Fruit fly (Drosophila melanogaster) whole organism, embryonic: ENCODE results near the gene CG14856.

Source experiments
- Asciz ChIP-seq: fragments of 200-800 bp; sonication (Bioruptor generic); optimal IDR thresholded peaks from 2 replicates; lab custom pipeline; 2017; ENCODE audit warnings: missing biosample characterization, mild to moderate bottlenecking, missing genetic modification characterization, missing genetic modification reagents
- Blimp-1 ChIP-seq: fragments of 200-800 bp; sonication (Bioruptor generic); optimal IDR thresholded peaks from 3 replicates; lab custom pipeline; 2018; ENCODE audit warnings: missing biosample characterization, missing genetic modification characterization, mild to moderate bottlenecking, moderate library complexity, missing genetic modification reagents
- CG10366 ChIP-seq: fragments of 200-800 bp; sonication (Bioruptor generic); IDR thresholded peaks from 2 replicates; pipeline ENCODE4 v1.3.6; 2022; ENCODE audit warnings: missing biosample characterization, missing genetic modification characterization
- CG13296 ChIP-seq: fragments of 200-800 bp; sonication (Bioruptor generic); optimal IDR thresholded peaks from 3 replicates; lab custom pipeline; 2018; ENCODE audit warnings: missing biosample characterization, mild to moderate bottlenecking, missing genetic modification characterization
- CG14014 ChIP-seq: fragments of 200-800 bp; sonication (Bioruptor generic); IDR thresholded peaks from 2 replicates; pipeline ENCODE4 v1.3.6; 2022; ENCODE audit warnings: missing biosample characterization, missing genetic modification characterization
- CG17328 ChIP-seq: fragments of 200-800 bp; sonication (Bioruptor generic); IDR thresholded peaks from 2 replicates; pipeline ENCODE4 v1.3.6; 2022; ENCODE audit warnings: missing biosample characterization, missing genetic modification characterization
- CG17829 ChIP-seq: fragments of 200-800 bp; optimal IDR thresholded peaks from 2 replicates; lab custom pipeline; 2019; ENCODE audit warnings: missing biosample characterization, mild to moderate bottlenecking, missing genetic modification characterization, moderate library complexity
- CG2120 ChIP-seq: fragments of 200-800 bp; sonication (Bioruptor generic); optimal IDR thresholded peaks from 3 replicates; lab custom pipeline; 2016; ENCODE audit warnings: missing biosample characterization, missing genetic modification characterization
- CG33557 ChIP-seq: fragments of 200-800 bp; sonication (Bioruptor generic); optimal IDR thresholded peaks from 2 replicates; lab custom pipeline; 2019; ENCODE audit warnings: missing biosample characterization, mild to moderate bottlenecking, missing genetic modification characterization, moderate library complexity
- CG34224 ChIP-seq: fragments of 200-800 bp; sonication (Bioruptor generic); IDR thresholded peaks from 3 replicates; pipeline ENCODE4 v1.3.6; 2022; ENCODE audit warnings: missing biosample characterization, missing genetic modification characterization; ENCODE audit not compliant: partially characterized antibody
- CG3995 ChIP-seq: fragments of 200-800 bp; sonication (Bioruptor generic); optimal IDR thresholded peaks from 3 replicates; lab custom pipeline; 2016; ENCODE audit warnings: missing biosample characterization, missing genetic modification characterization
- CG5180 ChIP-seq: fragments of 200-800 bp; sonication (Bioruptor generic); optimal IDR thresholded peaks from 3 replicates; lab custom pipeline; 2017; ENCODE audit warnings: missing biosample characterization, missing genetic modification characterization, mild to moderate bottlenecking, moderate library complexity, missing genetic modification reagents
- CG6689 ChIP-seq: fragments of 200-800 bp; sonication (Bioruptor generic); IDR thresholded peaks from 2 replicates; pipeline ENCODE4 v1.3.6; 2022; ENCODE audit warnings: missing biosample characterization, missing genetic modification characterization
- CG7372 ChIP-seq: fragments of 200-800 bp; sonication (Bioruptor generic); IDR thresholded peaks from 2 replicates; pipeline ENCODE4 v1.3.6; 2022; ENCODE audit warnings: missing biosample characterization, missing genetic modification characterization
- CG7745 ChIP-seq: fragments of 200-800 bp; sonication (Bioruptor generic); optimal IDR thresholded peaks from 2 replicates; lab custom pipeline; 2018; ENCODE audit warnings: missing biosample characterization, mild to moderate bottlenecking, missing genetic modification characterization, moderate library complexity
- CG9876 ChIP-seq: fragments of 200-800 bp; sonication (Bioruptor generic); optimal IDR thresholded peaks from 2 replicates; lab custom pipeline; 2016; ENCODE audit warnings: missing biosample characterization, missing genetic modification characterization
- Drgx ChIP-seq: fragments of 200-800 bp; sonication (Bioruptor generic); IDR thresholded peaks from 2 replicates; pipeline ENCODE4 v1.3.6; 2022; ENCODE audit warnings: missing biosample characterization, missing genetic modification characterization
- Ets65A ChIP-seq: fragments of 200-800 bp; sonication (Bioruptor generic); peaks from one replicate; lab custom pipeline; 2016; ENCODE audit warnings: missing biosample characterization, missing genetic modification characterization
- Gug ChIP-seq: fragments of 200-800 bp; sonication (Bioruptor generic); IDR thresholded peaks from 4 replicates; pipeline ENCODE4 v1.3.6; 2022; ENCODE audit warnings: missing biosample characterization, missing genetic modification characterization
- HLH4C ChIP-seq: fragments of 200-800 bp; sonication (Bioruptor generic); IDR thresholded peaks from 3 replicates; pipeline ENCODE4 v1.3.6; 2022; ENCODE audit warnings: missing biosample characterization, missing genetic modification characterization; ENCODE audit not compliant: partially characterized antibody
- Optix ChIP-seq: fragments of 200-800 bp; sonication (Bioruptor generic); IDR thresholded peaks from 3 replicates; pipeline ENCODE4 v1.3.6; 2022; ENCODE audit warnings: missing biosample characterization, missing genetic modification characterization
- Vsx1 ChIP-seq: fragments of 200-800 bp; sonication (Bioruptor generic); optimal IDR thresholded peaks from 2 replicates; lab custom pipeline; 2017; ENCODE audit warnings: missing biosample characterization, mild to moderate bottlenecking, missing genetic modification characterization, missing genetic modification reagents
- ac ChIP-seq: fragments of 200-800 bp; sonication (Bioruptor generic); optimal IDR thresholded peaks from 3 replicates; lab custom pipeline; 2017; ENCODE audit warnings: missing biosample characterization, mild to moderate bottlenecking, missing genetic modification characterization
- ase ChIP-seq: fragments of 200-800 bp; sonication (Bioruptor generic); IDR thresholded peaks from 3 replicates; pipeline ENCODE4 v1.3.6; 2022; ENCODE audit warnings: missing biosample characterization, missing genetic modification characterization
- bowl ChIP-seq: fragments of 200-800 bp; sonication (Bioruptor generic); IDR thresholded peaks from 2 replicates; pipeline ENCODE4 v1.3.6; 2022; ENCODE audit warnings: missing biosample characterization, missing genetic modification characterization
- br ChIP-seq: fragments of >200 bp; optimal IDR thresholded peaks from 2 replicates; lab custom pipeline; 2017
- bsh ChIP-seq, 2 experiments: fragments of 200-800 bp; sonication (Bioruptor generic); optimal IDR thresholded peaks; 2 replicates each; lab custom pipeline; 2017 to 2018; ENCODE audit warnings: mild to moderate bottlenecking in 2 of 2, missing biosample characterization in 2 of 2, missing genetic modification characterization in 2 of 2, moderate library complexity in 1 of 2
- chinmo ChIP-seq: fragments of 200-800 bp; sonication (Bioruptor generic); IDR thresholded peaks from 4 replicates; pipeline ENCODE4 v1.3.6; 2022; ENCODE audit warnings: missing biosample characterization, missing genetic modification characterization; ENCODE audit not compliant: partially characterized antibody
- crp ChIP-seq, 2 experiments: fragments of 200-800 bp; sonication (Bioruptor generic); optimal IDR thresholded peaks; 2 replicates in 1 of 2; 3 replicates in 1 of 2; lab custom pipeline; 2017; ENCODE audit warnings: missing biosample characterization in 2 of 2, missing genetic modification characterization in 2 of 2, mild to moderate bottlenecking in 1 of 2, moderate library complexity in 1 of 2
- dimm ChIP-seq: fragments of 200-800 bp; sonication (Bioruptor generic); IDR thresholded peaks from 2 replicates; pipeline ENCODE4 v1.3.6; 2022; ENCODE audit warnings: missing biosample characterization, missing genetic modification characterization
- disco-r ChIP-seq: fragments of 200-800 bp; sonication (Bioruptor generic); optimal IDR thresholded peaks from 2 replicates; lab custom pipeline; 2016; ENCODE audit warnings: missing biosample characterization, missing genetic modification characterization
- dmrt99B ChIP-seq: fragments of 200-800 bp; sonication (Bioruptor generic); optimal IDR thresholded peaks from 2 replicates; lab custom pipeline; 2018; ENCODE audit warnings: missing biosample characterization, mild to moderate bottlenecking, missing genetic modification characterization, moderate library complexity
- gem ChIP-seq: fragments of 200-800 bp; sonication (Bioruptor generic); optimal IDR thresholded peaks from 2 replicates; lab custom pipeline; 2019; ENCODE audit warnings: missing biosample characterization, mild to moderate bottlenecking, missing genetic modification characterization, moderate library complexity
- gfzf ChIP-seq: fragments of 200-800 bp; sonication (Bioruptor generic); optimal IDR thresholded peaks from 2 replicates; lab custom pipeline; 2016; ENCODE audit warnings: missing biosample characterization, mild to moderate bottlenecking, missing genetic modification characterization, moderate library complexity
- kay ChIP-seq: fragments of 200-800 bp; sonication (Bioruptor generic); optimal IDR thresholded peaks from 2 replicates; lab custom pipeline; 2016; ENCODE audit warnings: missing biosample characterization, missing genetic modification characterization
- nom ChIP-seq: fragments of 200-800 bp; sonication (Bioruptor generic); optimal IDR thresholded peaks from 2 replicates; lab custom pipeline; 2017; ENCODE audit warnings: missing biosample characterization, missing genetic modification characterization, mild to moderate bottlenecking, moderate library complexity, missing genetic modification reagents
- onecut ChIP-seq: fragments of 200-800 bp; sonication (Bioruptor generic); IDR thresholded peaks from 2 replicates; pipeline ENCODE4 v1.3.6; 2022; ENCODE audit warnings: missing biosample characterization, missing genetic modification characterization
- pita ChIP-seq: fragments of 200-800 bp; sonication (Bioruptor generic); optimal IDR thresholded peaks from 2 replicates; lab custom pipeline; 2017; ENCODE audit warnings: missing biosample characterization, mild to moderate bottlenecking, missing genetic modification characterization
- rib ChIP-seq: fragments of 200-800 bp; sonication (Bioruptor generic); IDR thresholded peaks from 2 replicates; pipeline ENCODE4 v1.3.6; 2022; ENCODE audit warnings: missing biosample characterization, missing genetic modification characterization
- sens ChIP-seq: fragments of 200-800 bp; sonication (Bioruptor generic); peaks from one replicate; lab custom pipeline; 2016; ENCODE audit warnings: missing biosample characterization, missing genetic modification characterization
- tll ChIP-seq, 2 experiments: fragments of 200-800 bp in 1 of 2; fragments of >200 bp in 1 of 2; sonication (Bioruptor generic) in 1 of 2; optimal IDR thresholded peaks; 2 replicates each; lab custom pipeline; 2017 to 2019; ENCODE audit warnings: missing biosample characterization in 2 of 2, missing genetic modification characterization in 2 of 2, mild to moderate bottlenecking in 1 of 2, moderate library complexity in 1 of 2
- zfh2 ChIP-seq: fragments of 200-800 bp; sonication (Bioruptor generic); optimal IDR thresholded peaks from 2 replicates; lab custom pipeline; 2016; ENCODE audit warnings: missing biosample characterization, missing genetic modification characterization

CG14856 gene

DNA sequence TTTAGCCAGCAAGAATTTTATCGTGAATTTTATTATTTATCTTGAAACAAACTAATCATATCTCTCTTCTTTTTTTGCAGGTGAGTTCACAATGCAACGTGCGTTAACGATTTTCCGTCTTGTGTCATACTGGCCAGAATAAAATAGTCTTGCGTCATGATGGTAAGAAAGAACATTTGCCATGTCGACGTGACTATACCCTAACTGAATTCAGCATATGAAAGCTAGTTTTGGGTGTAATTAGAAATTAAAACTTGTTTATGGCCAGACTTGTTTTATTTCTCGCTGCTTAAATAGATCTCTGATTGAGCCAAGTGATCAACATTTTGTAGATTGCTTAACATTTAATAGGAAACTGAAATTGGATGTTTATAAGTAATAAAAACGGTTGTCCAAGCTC lies 34.7 kb upstream of the CG14856 start:
- peak; percentile 36 for TF ChIP-seq sens
- TF ChIP-seq Ets65A (GFP tag; lab: Kevin White, UChicago) = peak; percentile 63
- no peak for TF ChIP-seq Gug (GFP tag; lab: Robert Waterston, UW)
- TF ChIP-seq CG2120 (GFP tag; lab: Kevin White, UChicago) = no peak

DNA sequence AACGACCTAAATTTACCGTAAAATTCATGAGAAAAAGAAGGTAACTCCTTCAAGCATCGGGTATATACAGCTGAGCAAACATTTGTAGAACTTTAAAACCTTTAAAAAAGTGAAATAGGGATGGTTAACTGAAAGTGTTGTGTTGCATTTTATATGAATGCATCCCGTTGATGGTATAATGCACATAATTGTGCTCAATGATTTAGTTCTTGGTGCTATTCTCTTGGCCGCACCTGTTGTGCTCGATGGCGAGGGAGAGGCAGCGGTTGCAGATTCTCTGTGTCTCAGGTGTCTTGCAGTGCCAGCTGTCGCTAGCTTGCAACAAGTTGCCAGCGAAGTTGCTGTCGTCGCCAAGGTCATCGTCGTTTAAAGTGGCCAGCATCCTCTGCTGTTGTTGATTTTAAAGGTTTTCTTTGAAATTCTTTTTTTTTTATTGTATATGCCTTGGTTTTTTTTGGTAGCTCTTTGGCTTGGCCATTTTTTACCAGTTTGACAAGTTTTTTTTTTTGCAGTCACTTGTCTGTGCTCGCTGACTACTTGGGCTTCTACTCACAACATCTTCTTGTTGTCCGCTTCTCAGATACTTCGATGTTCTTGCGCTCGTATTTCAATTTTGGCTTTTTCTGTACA lies 33.3 kb upstream of the CG14856 start:
- TF ChIP-seq CG13296 (GFP tag; lab: Kevin White, UChicago) (no peak), Drgx (GFP tag; lab: Robert Waterston, UW) (peak; percentile 80), bsh (GFP tag; optimal IDR thresholded peaks at IDR 0.05; lab: Kevin White, UChicago) (peak in 1 of 2 experiments; percentile 28), nom (peak; percentile 87), chinmo (GFP tag; lab: Robert Waterston, UW) (0 out of 4 replicates have a peak, but pooled peaks have one; percentile 24)

DNA sequence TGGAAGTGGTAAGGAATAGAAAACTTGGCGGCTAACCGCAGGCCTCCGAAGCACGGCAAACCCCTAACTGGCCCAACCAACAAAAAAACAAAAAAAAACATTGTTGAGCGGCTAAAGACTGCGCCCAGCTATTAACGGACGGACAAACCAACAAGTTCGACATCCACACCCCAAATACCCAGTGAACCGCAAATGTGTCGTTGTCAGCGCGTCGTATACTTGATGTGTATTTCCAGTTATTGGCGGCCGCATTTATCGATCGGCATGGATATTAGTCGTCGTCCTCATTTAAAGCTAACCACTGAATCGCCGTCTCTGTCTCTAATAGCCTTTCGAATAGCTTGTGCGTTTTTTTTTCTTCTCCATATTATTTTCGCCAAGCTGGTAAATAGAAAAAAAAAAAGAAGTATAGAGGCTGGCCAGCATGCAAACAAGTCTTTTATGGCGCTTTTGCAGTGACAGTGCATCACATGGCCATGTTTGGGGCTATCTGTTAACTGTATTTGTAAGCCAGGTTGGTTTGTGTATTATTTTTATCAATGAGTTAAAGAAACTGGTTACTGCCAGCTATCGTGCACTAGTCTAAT lies 32.3 kb upstream of the CG14856 start:
- TF ChIP-seq disco-r (GFP tag; lab: Kevin White, UChicago) (no peak), CG5180 (GFP tag; lab: Kevin White, UChicago) (peak; percentile 52), dimm (GFP tag; lab: Robert Waterston, UW) (no peak), CG33557 (GFP tag; lab: Kevin White, UChicago) (no peak), rib (GFP tag; lab: Robert Waterston, UW) (no peak), CG17829 (tag; lab: Kevin White, UChicago) (no peak), chinmo (GFP tag; lab: Robert Waterston, UW) (0 out of 4 replicates have a peak, but pooled peaks have one; percentile 69), onecut (GFP tag; lab: Robert Waterston, UW) (peak; percentile 71), Ets65A (GFP tag; lab: Kevin White, UChicago) (peak; percentile 27)

DNA sequence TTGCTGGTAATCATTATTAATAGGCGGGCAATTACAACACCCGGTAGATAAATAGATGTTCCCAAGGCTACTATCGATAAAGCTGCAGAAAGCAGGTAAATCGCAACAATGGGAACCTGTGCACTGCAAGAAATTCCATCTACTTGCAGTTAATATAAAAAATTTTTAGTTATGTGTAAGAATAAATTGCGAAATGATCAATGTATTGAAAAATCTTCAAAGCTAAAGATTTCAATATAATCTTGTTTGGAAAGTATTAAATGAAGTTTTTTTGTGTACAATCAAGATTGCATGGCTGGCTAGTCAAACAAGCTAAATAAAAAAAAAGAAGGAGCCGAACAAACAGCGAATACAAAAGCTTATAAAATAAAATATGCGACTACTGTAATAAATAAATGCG lies 23.4 kb upstream of the CG14856 start:
- TF ChIP-seq CG17328 (GFP tag; lab: Robert Waterston, UW) = peak; percentile 12; the same call in 1 of the 2 replicates
- TF ChIP-seq CG6689 (GFP tag; lab: Robert Waterston, UW) = no peak
- TF ChIP-seq crp (GFP tag; optimal IDR thresholded peaks at IDR 0.05; lab: Kevin White, UChicago) = no peak
- TF ChIP-seq Blimp-1 (GFP tag; lab: Kevin White, UChicago) = no peak
- TF ChIP-seq gfzf = no peak
- peak; percentile 7 for TF ChIP-seq gem (tag; lab: Kevin White, UChicago)
- no peak for TF ChIP-seq HLH4C (GFP tag; lab: Robert Waterston, UW)
- TF ChIP-seq kay = no peak
- TF ChIP-seq Asciz (GFP tag; lab: Kevin White, UChicago) = no peak
- TF ChIP-seq CG14014 = no peak
- peak; percentile 73 for TF ChIP-seq Drgx (GFP tag; lab: Robert Waterston, UW)
- peak; percentile 70 for TF ChIP-seq sens
- TF ChIP-seq CG7745 (tag; lab: Kevin White, UChicago) = no peak
- no peak for TF ChIP-seq Optix (GFP tag; lab: Robert Waterston, UW)

DNA sequence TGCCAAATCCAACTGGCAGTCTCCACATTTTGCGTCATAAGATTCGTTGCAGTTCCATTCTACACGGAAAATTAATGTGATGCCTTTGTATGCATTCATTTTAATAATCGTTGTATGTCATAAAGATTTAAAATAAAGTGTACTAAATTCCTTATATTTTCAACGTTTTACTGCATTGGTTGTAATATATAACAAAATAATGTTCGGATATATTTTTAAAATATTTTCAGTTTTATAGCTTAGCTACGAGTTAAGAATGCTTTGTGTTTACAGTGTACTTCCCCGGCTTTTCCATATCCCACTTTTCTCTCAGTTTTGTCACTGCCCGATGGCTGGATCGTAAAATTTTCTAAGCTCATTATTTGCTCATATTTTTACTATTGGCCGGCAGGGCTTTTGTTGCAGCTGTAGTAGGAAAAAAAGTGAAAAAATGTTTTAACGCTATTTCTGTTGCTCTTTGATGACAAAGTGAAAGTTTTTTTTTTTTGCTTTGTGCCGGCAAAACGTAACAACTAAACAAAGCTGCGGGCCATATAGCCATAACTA lies 19.0 kb upstream of the CG14856 start:
- TF ChIP-seq CG34224 (GFP tag; lab: Robert Waterston, UW) (no peak), ac (GFP tag; lab: Kevin White, UChicago) (no peak), dmrt99B (peak; percentile 32), ase (no peak), CG3995 (GFP tag; lab: Kevin White, UChicago) (no peak), pita (GFP tag; lab: Kevin White, UChicago) (no peak), Vsx1 (GFP tag; lab: Kevin White, UChicago) (no peak), tll (GFP tag; optimal IDR thresholded peaks at IDR 0.05; lab: Kevin White, UChicago) (no peak), br (lab: Kevin White, UChicago) (no peak), bowl (no peak), CG9876 (GFP tag; lab: Kevin White, UChicago) (no peak), CG10366 (GFP tag; lab: Robert Waterston, UW) (no peak), zfh2 (GFP tag; lab: Kevin White, UChicago) (no peak), CG7372 (GFP tag; lab: Robert Waterston, UW) (no peak)
